Fruit fly (Drosophila melanogaster): ENCODE measurements around the gene mab-21.
A peak's percentile ranks its signal among the peaks of the same experiment; 100 is the strongest.

The mab-21 gene

dm6 chrX:5992141-5992540, 20.8 kb downstream of the mab-21 start:
- TF ChIP-seq her (GFP tag; optimal IDR thresholded peaks at IDR 0.05) (no peak), CG13424 (tag; optimal IDR thresholded peaks at IDR 0.05) (peak; percentile 11), ara (GFP tag; IDR thresholded peaks at IDR 0.05) (no peak), CG14050 (GFP tag; IDR thresholded peaks at IDR 0.05) (no peak), CG10209 (GFP tag; optimal IDR thresholded peaks at IDR 0.05) (no peak), bsh (GFP tag; optimal IDR thresholded peaks at IDR 0.05) (peak in 1 of 2 experiments; percentile 7), Bdp1 (GFP tag; optimal IDR thresholded peaks at IDR 0.05) (no peak), NC2β (GFP tag; optimal IDR thresholded peaks at IDR 0.05) (no peak), ap (GFP tag; IDR thresholded peaks at IDR 0.05) (no peak), h (optimal IDR thresholded peaks at IDR 0.05) (no peak), Hr39 (optimal IDR thresholded peaks at IDR 0.05) (no peak), D (optimal IDR thresholded peaks at IDR 0.05) (no peak), D (GFP tag; optimal IDR thresholded peaks at IDR 0.05) (no peak), pan (optimal IDR thresholded peaks at IDR 0.05) (no peak), pan (GFP tag; optimal IDR thresholded peaks at IDR 0.05 in 1 of 2, IDR thresholded peaks at IDR 0.05 in 1 of 2) (peak in 1 of 2 experiments; percentile 25), vvl (GFP tag; IDR thresholded peaks at IDR 0.05) (peak; percentile 34; the same call in 1 of the 2 replicates), CG4617 (GFP tag; optimal IDR thresholded peaks at IDR 0.05; ENCODE audit: borderline replicate concordance) (no peak), Dad (GFP tag; optimal IDR thresholded peaks at IDR 0.05) (no peak), TFAM (GFP tag; optimal IDR thresholded peaks at IDR 0.05) (no peak), da (GFP tag; optimal IDR thresholded peaks at IDR 0.05) (no peak), H15 (GFP tag; IDR thresholded peaks at IDR 0.05) (no peak), Spps (tag; optimal IDR thresholded peaks at IDR 0.05) (no peak), CG2202 (tag; optimal IDR thresholded peaks at IDR 0.05) (no peak), amos (GFP tag; IDR thresholded peaks at IDR 0.05; ENCODE audit: partially characterized antibody) (peak; percentile 22; the same call in 1 of the 2 replicates), CG11456 (GFP tag; IDR thresholded peaks at IDR 0.05) (no peak), kay (GFP tag; optimal IDR thresholded peaks at IDR 0.05) (no peak), Med (GFP tag) (peak; percentile 79), E2f1 (GFP tag; IDR thresholded peaks at IDR 0.05) (no peak), ac (GFP tag; optimal IDR thresholded peaks at IDR 0.05) (no peak), CG14710 (tag; optimal IDR thresholded peaks at IDR 0.05) (peak; percentile 36), CG10979 (tag; optimal IDR thresholded peaks at IDR 0.05) (peak; percentile 15), mld (GFP tag; IDR thresholded peaks at IDR 0.05; ENCODE audit: partially characterized antibody) (no peak), Oaz (GFP tag; IDR thresholded peaks at IDR 0.05) (no peak), bigmax (GFP tag; optimal IDR thresholded peaks at IDR 0.05) (no peak), CG30020 (tag; optimal IDR thresholded peaks at IDR 0.05) (no peak), CG4707 (GFP tag; optimal IDR thresholded peaks at IDR 0.05) (peak; percentile 14), Hr78 (GFP tag; optimal IDR thresholded peaks at IDR 0.05) (no peak), CG8290 (GFP tag; optimal IDR thresholded peaks at IDR 0.05) (peak; percentile 37), CG8290 (tag; optimal IDR thresholded peaks at IDR 0.05) (peak in 1 of 2 experiments; percentile 67), eve (GFP tag; optimal IDR thresholded peaks at IDR 0.05) (no peak), NK7.1 (GFP tag; optimal IDR thresholded peaks at IDR 0.05) (no peak), org-1 (GFP tag; optimal IDR thresholded peaks at IDR 0.05) (no peak), ham (GFP tag; IDR thresholded peaks at IDR 0.05) (no peak), Dek (tag; optimal IDR thresholded peaks at IDR 0.05) (peak; percentile 3), sim (GFP tag; IDR thresholded peaks at IDR 0.05) (no peak), CG3407 (GFP tag; optimal IDR thresholded peaks at IDR 0.05) (no peak), Dfd (GFP tag; optimal IDR thresholded peaks at IDR 0.05) (no peak), pfk (GFP tag; optimal IDR thresholded peaks at IDR 0.05) (no peak), BEAF-32 (GFP tag; optimal IDR thresholded peaks at IDR 0.05) (no peak), fu2 (GFP tag; optimal IDR thresholded peaks at IDR 0.05) (no peak), trem (tag; optimal IDR thresholded peaks at IDR 0.05) (peak; percentile 35), PHDP (tag; optimal IDR thresholded peaks at IDR 0.05) (no peak), Ssrp (tag; optimal IDR thresholded peaks at IDR 0.05) (no peak)
